Worm (Caenorhabditis elegans): Measurements from ENCODE around the gene R03H10.7.
"Not testable (repeated sequence)": the region's sequence is repeated elsewhere in the genome, so short reads cannot be mapped to it uniquely, and the experiment has no call there.

DNA sequence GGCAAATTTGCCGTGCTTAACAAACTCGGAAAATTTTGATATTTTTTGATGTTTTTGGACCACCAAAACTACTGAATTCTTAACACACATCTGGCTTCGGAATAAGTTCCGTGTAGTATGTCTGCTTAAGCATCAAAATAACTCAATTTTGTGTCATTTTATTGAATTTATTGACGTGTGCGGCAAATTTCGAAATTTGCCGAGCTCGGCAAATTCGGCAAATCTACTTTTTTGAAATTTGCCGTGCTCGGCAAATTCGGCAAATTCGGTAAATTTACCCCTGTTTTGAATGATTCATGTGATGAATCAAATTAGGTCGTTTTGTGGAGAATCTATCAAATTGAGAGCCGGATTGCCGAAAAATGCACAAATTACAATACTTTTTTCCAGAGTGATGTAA is 43.5 kb downstream of the R03H10.7 start, which contains the start of gene ast-1:
- TF ChIP-seq him-1, dao-5 (tag; optimal IDR thresholded peaks at IDR 0.05): not testable (repeated sequence)

All from whole organism, L4/young adult.